Worm (Caenorhabditis elegans) whole organism, late embryonic: ENCODE results near the gene gba-4.

Source experiments
- K02D7.2 ChIP-seq: sonication (generic microtip); optimal IDR thresholded peaks from 2 replicates; lab custom pipeline; 2017; ENCODE audit warnings: mild to moderate bottlenecking, missing genetic modification characterization, missing compliant biosample characterization
- ceh-14 ChIP-seq: sonication (generic microtip); optimal IDR thresholded peaks from 2 replicates; lab custom pipeline; 2016; ENCODE audit warnings: missing genotype, missing genetic modification characterization, missing compliant biosample characterization
- ceh-2 ChIP-seq: sonication (generic microtip); optimal IDR thresholded peaks from 2 replicates; lab custom pipeline; 2016; ENCODE audit warnings: missing genotype, missing genetic modification characterization, missing compliant biosample characterization
- ceh-24 ChIP-seq: sonication (generic microtip); optimal IDR thresholded peaks from 2 replicates; lab custom pipeline; 2016; ENCODE audit warnings: mild to moderate bottlenecking, missing genetic modification characterization, missing compliant biosample characterization
- fkh-10 ChIP-seq: fragments of 150-350 bp; optimal IDR thresholded peaks from 2 replicates; lab custom pipeline; 2014; ENCODE audit warnings: missing biosample characterization, missing genetic modification reagents, missing genetic modification characterization
- nfya-1 ChIP-seq: sonication (generic microtip); optimal IDR thresholded peaks from 2 replicates; lab custom pipeline; 2017; ENCODE audit warnings: missing genetic modification characterization, mild to moderate bottlenecking, missing compliant biosample characterization, antibody characterized with exemption, moderate library complexity
- nhr-11 ChIP-seq: fragments of 150-350 bp; optimal IDR thresholded peaks from 2 replicates; lab custom pipeline; 2014; ENCODE audit warnings: missing biosample characterization, missing genetic modification characterization
- ttx-3 ChIP-seq: sonication (generic microtip); optimal IDR thresholded peaks from 2 replicates; lab custom pipeline; 2016; ENCODE audit warnings: missing genetic modification reagents, missing genetic modification characterization, missing compliant biosample characterization
- unc-86 ChIP-seq: sonication (generic microtip); optimal IDR thresholded peaks from 2 replicates; lab custom pipeline; 2016; ENCODE audit warnings: missing genetic modification characterization, missing compliant biosample characterization
- zip-5 ChIP-seq: sonication (generic microtip); optimal IDR thresholded peaks from 2 replicates; lab custom pipeline; 2016; ENCODE audit warnings: missing genetic modification characterization, missing compliant biosample characterization

- TF ChIP-seq ttx-3 (tag; lab: Kevin White, UChicago) (no peak), nhr-11 (tag; lab: Kevin White, UChicago) (no peak), K02D7.2 (tag; lab: Kevin White, UChicago) (no peak), unc-86 (tag; lab: Kevin White, UChicago) (no peak), fkh-10 (GFP tag; lab: Kevin White, UChicago) (no peak), ceh-2 (tag; lab: Kevin White, UChicago) (no peak), zip-5 (tag; lab: Kevin White, UChicago) (no peak), ceh-24 (tag; lab: Kevin White, UChicago) (no peak), ceh-14 (no peak), nfya-1 (no peak)
These were observed 46.1 kb upstream of the gba-4 start, which contains the start of gene ZK616.3 for ce11 chrIV:5396769-5397168.
